Fruit fly (Drosophila melanogaster) whole organism, pupa: Measurements from ENCODE around the gene Fhos.

Experiments used
- CG14655 ChIP-seq: fragments of 200-800 bp; sonication (Bioruptor generic); optimal IDR thresholded peaks from 3 replicates; lab custom pipeline; 2017; ENCODE audit warnings: mild to moderate bottlenecking, missing biosample characterization, missing genetic modification reagents, missing genetic modification characterization
- CG34367 ChIP-seq: fragments of 200-800 bp; sonication (Bioruptor generic); optimal IDR thresholded peaks from 2 replicates; lab custom pipeline; 2018; ENCODE audit warnings: missing biosample characterization, mild to moderate bottlenecking, missing genetic modification characterization
- CG9948 ChIP-seq: fragments of 200-800 bp; sonication (Bioruptor generic); optimal IDR thresholded peaks from 2 replicates; lab custom pipeline; 2018; ENCODE audit warnings: missing biosample characterization, mild to moderate bottlenecking, missing genetic modification characterization, moderate library complexity
- D1 ChIP-seq: fragments of 200-800 bp; sonication (Bioruptor generic); optimal IDR thresholded peaks from 2 replicates; lab custom pipeline; 2018; ENCODE audit warnings: missing biosample characterization, mild to moderate bottlenecking, missing genetic modification characterization, moderate library complexity
- Pif1B ChIP-seq: fragments of 200-800 bp; sonication (Bioruptor generic); optimal IDR thresholded peaks from 3 replicates; lab custom pipeline; 2016; ENCODE audit warnings: missing biosample characterization, missing genetic modification characterization
- Snoo ChIP-seq: fragments of 200-800 bp; sonication (Bioruptor generic); optimal IDR thresholded peaks from 3 replicates; lab custom pipeline; 2017; ENCODE audit warnings: missing biosample characterization, mild to moderate bottlenecking, missing genetic modification characterization, inconsistent platforms
- fd96Ca ChIP-seq: fragments of 200-800 bp; sonication (Bioruptor generic); IDR thresholded peaks from 3 replicates; pipeline ENCODE4 v1.3.6; 2022; ENCODE audit warnings: missing biosample characterization, missing genetic modification characterization
- gl ChIP-seq: fragments of 200-800 bp; sonication (Bioruptor generic); optimal IDR thresholded peaks from 2 replicates; lab custom pipeline; 2018; ENCODE audit warnings: missing biosample characterization, mild to moderate bottlenecking, missing genetic modification characterization
- rn ChIP-seq: fragments of 200-800 bp; sonication (Bioruptor generic); IDR thresholded peaks from 2 replicates; pipeline ENCODE4 v1.3.6; 2022; ENCODE audit warnings: missing biosample characterization, missing genetic modification characterization

dm6 chr3L:8773713-8774112 lies 20.3 kb downstream of the Fhos start:
- TF ChIP-seq Snoo (tag; lab: Kevin White, UChicago) (no peak), Pif1B (GFP tag; lab: Kevin White, UChicago) (no peak), CG9948 (tag; lab: Kevin White, UChicago) (no peak), rn (GFP tag; lab: Robert Waterston, UW) (no peak), CG34367 (no peak), D1 (tag; lab: Kevin White, UChicago) (no peak), fd96Ca (GFP tag; lab: Robert Waterston, UW) (no peak), CG14655 (GFP tag; lab: Kevin White, UChicago) (no peak), gl (tag; lab: Kevin White, UChicago) (no peak)
